Worm (Caenorhabditis elegans) whole organism, midembryonic: Measurements from ENCODE around the gene cnc-9.

Experiments used
- T22C8.4 ChIP-seq: fragments of 200-800 bp; sonication (Bioruptor generic); IDR thresholded peaks from 2 replicates; pipeline ENCODE4 v1.3.6; 2022; ENCODE audit warnings: missing genetic modification characterization, missing compliant biosample characterization
- cog-1 ChIP-seq: sonication (generic microtip); optimal IDR thresholded peaks from 2 replicates; lab custom pipeline; 2016; ENCODE audit warnings: missing genetic modification characterization, missing compliant biosample characterization
- flt-1 ChIP-seq: fragments of 200-800 bp; sonication (Bioruptor generic); IDR thresholded peaks from 2 replicates; pipeline ENCODE4 v1.3.6; 2022; ENCODE audit warnings: missing genetic modification characterization, missing compliant biosample characterization
- klf-2 ChIP-seq: fragments of 200-800 bp; sonication (Bioruptor generic); conservative IDR thresholded peaks from 2 replicates; pipeline ENCODE4 v1.3.6; 2022; ENCODE audit warnings: missing genetic modification reagents, missing genetic modification characterization, missing compliant biosample characterization
- med-1 ChIP-seq: sonication (generic microtip); optimal IDR thresholded peaks from 2 replicates; lab custom pipeline; 2017; ENCODE audit warnings: missing genetic modification characterization, mild to moderate bottlenecking, missing compliant biosample characterization, antibody characterized with exemption, missing genetic modification reagents; ENCODE audit not compliant: insufficient read depth
- ref-1 ChIP-seq: fragments of 200-800 bp; sonication (Bioruptor generic); conservative IDR thresholded peaks from 2 replicates; pipeline ENCODE4 v1.3.6; 2022; ENCODE audit warnings: missing genetic modification reagents, missing genetic modification characterization, missing compliant biosample characterization
- ztf-23 ChIP-seq: fragments of 200-800 bp; sonication (Bioruptor generic); IDR thresholded peaks from 2 replicates; pipeline ENCODE4 v1.3.6; 2022; ENCODE audit warnings: missing genetic modification reagents, missing genetic modification characterization, missing compliant biosample characterization
- ztf-29 ChIP-seq: fragments of 200-800 bp; sonication (Bioruptor generic); IDR thresholded peaks from 2 replicates; pipeline ENCODE4 v1.3.6; 2022; ENCODE audit warnings: missing genetic modification reagents, missing genetic modification characterization, missing compliant biosample characterization

DNA sequence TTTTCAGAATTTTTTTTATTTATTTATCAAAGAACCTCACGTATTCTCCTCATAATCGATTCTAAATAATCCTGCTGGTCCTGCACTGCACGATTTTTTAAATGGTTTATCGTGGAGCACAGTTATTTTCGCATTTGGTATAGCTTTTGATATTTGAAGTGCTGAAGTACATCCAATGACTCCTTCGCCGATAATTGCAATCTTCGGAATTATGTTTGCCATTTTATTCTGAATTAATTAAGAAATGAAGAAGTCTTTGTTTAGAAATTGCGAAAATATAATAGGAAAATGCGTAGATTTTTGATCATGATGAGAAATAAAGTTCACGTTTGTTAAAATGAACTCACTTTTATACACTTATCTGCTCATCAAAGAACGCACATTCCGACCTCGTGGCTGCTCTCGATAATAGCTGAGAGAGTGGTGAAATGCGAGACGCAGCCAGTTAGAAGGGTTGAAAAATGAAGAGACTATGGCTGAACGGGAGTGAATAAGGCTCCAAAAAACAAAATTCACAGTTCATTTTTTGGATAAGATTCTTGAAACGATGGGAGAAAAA lies 34.9 kb upstream of the cnc-9 start:
- TF ChIP-seq ztf-23 (GFP tag; lab: Robert Waterston, UW) (no peak), flt-1 (GFP tag; lab: Robert Waterston, UW) (no peak), cog-1 (no peak), T22C8.4 (no peak), ref-1 (GFP tag; lab: Robert Waterston, UW) (no peak), klf-2 (GFP tag; lab: Robert Waterston, UW) (no peak), ztf-29 (GFP tag; lab: Robert Waterston, UW) (no peak), med-1 (GFP tag; lab: Kevin White, UChicago) (no peak)
